Fruit fly (Drosophila melanogaster) whole organism, pupa: ENCODE results near the gene CG18764.

ENCODE experiments used
- CG14655 ChIP-seq: fragments of 200-800 bp; sonication (Bioruptor generic); optimal IDR thresholded peaks from 3 replicates; lab custom pipeline; 2017; ENCODE audit warnings: mild to moderate bottlenecking, missing biosample characterization, missing genetic modification reagents, missing genetic modification characterization
- CG17806 ChIP-seq: fragments of 200-800 bp; sonication (Bioruptor generic); optimal IDR thresholded peaks from 2 replicates; lab custom pipeline; 2018; ENCODE audit warnings: missing biosample characterization, mild to moderate bottlenecking, missing genetic modification characterization, moderate library complexity
- CG34367 ChIP-seq: fragments of 200-800 bp; sonication (Bioruptor generic); optimal IDR thresholded peaks from 2 replicates; lab custom pipeline; 2018; ENCODE audit warnings: missing biosample characterization, mild to moderate bottlenecking, missing genetic modification characterization
- CG8159 ChIP-seq: fragments of 200-800 bp; sonication (Bioruptor generic); optimal IDR thresholded peaks from 3 replicates; lab custom pipeline; 2018; ENCODE audit warnings: missing biosample characterization, mild to moderate bottlenecking, missing genetic modification characterization, moderate library complexity
- CG8301 ChIP-seq: fragments of 200-800 bp; sonication (Bioruptor generic); optimal IDR thresholded peaks from 2 replicates; lab custom pipeline; 2018; ENCODE audit warnings: missing biosample characterization, mild to moderate bottlenecking, missing genetic modification characterization
- EcR ChIP-seq: fragments of 200-800 bp; sonication (Bioruptor generic); optimal IDR thresholded peaks from 3 replicates; lab custom pipeline; 2019; ENCODE audit warnings: missing biosample characterization, missing genetic modification characterization, mild to moderate bottlenecking, moderate library complexity, missing genetic modification reagents
- Ets98B ChIP-seq: fragments of 200-800 bp; sonication (Bioruptor generic); IDR thresholded peaks from 2 replicates; pipeline ENCODE4 v1.3.6; 2022; ENCODE audit warnings: missing biosample characterization, missing genetic modification characterization

DNA sequence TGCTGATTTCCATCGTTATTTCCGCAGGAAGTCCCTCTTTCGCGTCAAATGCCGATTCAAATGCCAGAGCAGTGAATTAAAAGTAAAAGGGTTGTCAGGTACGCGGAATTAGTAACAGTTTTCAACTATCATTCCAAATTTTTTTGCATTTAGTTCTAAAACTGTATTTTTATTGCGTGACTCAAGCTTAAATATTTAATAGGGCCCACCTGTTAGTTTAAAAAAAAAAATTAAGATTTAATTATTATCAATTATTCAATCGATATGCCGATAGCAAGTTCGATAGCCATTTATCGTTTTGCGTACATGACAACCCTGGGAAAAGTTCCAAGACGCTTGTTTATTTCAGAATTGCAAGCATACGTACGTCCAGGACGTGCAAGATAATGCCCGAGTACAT, 3.7 kb upstream of the CG18764 start, which contains the start of gene CG14711:
- TF ChIP-seq CG14655, result no peak
- TF ChIP-seq CG17806, result peak; percentile 70
- TF ChIP-seq CG8159, result no peak
- TF ChIP-seq CG8301 (tag; lab: Kevin White, UChicago), result no peak
- no peak for TF ChIP-seq EcR (GFP tag; lab: Kevin White, UChicago)
- peak; percentile 77 for TF ChIP-seq Ets98B (GFP tag; lab: Robert Waterston, UW)
- peak; percentile 61 for TF ChIP-seq CG34367 (tag; lab: Kevin White, UChicago)
